Fruit fly (Drosophila melanogaster) whole organism, embryonic: ENCODE results near the gene FucTD.

Experiments used
- Ada2b ChIP-seq: fragments of 200-800 bp; sonication (Bioruptor generic); IDR thresholded peaks from 2 replicates; pipeline ENCODE4 v1.3.6; 2022; ENCODE audit warnings: missing biosample characterization, missing genetic modification characterization
- Atf-2 ChIP-seq: fragments of 200-800 bp; sonication (Bioruptor generic); optimal IDR thresholded peaks from 2 replicates; lab custom pipeline; 2016; ENCODE audit warnings: missing biosample characterization, missing genetic modification characterization
- CG10274 ChIP-seq: fragments of 200-800 bp; sonication (Bioruptor generic); optimal IDR thresholded peaks from 3 replicates; lab custom pipeline; 2017; ENCODE audit warnings: missing biosample characterization, mild to moderate bottlenecking, missing genetic modification characterization
- CG12104 ChIP-seq: fragments of 200-800 bp; sonication (Bioruptor generic); optimal IDR thresholded peaks from 3 replicates; lab custom pipeline; 2016; ENCODE audit warnings: missing biosample characterization, missing genetic modification characterization
- CG1233 ChIP-seq: fragments of 200-800 bp; sonication (Bioruptor generic); optimal IDR thresholded peaks from 4 replicates; lab custom pipeline; 2018; ENCODE audit warnings: missing biosample characterization, mild to moderate bottlenecking, missing genetic modification characterization
- CG12942 ChIP-seq: fragments of 200-800 bp; sonication (Bioruptor generic); optimal IDR thresholded peaks from 3 replicates; lab custom pipeline; 2016; ENCODE audit warnings: missing biosample characterization, missing genetic modification characterization
- CG13123 ChIP-seq: fragments of 200-800 bp; sonication (Bioruptor generic); optimal IDR thresholded peaks from 2 replicates; lab custom pipeline; 2016; ENCODE audit warnings: missing biosample characterization, missing genetic modification characterization
- CG13287 ChIP-seq: fragments of 200-800 bp; sonication (Bioruptor generic); IDR thresholded peaks from 2 replicates; pipeline ENCODE4 v1.3.6; 2022; ENCODE audit warnings: missing biosample characterization, missing genetic modification characterization; ENCODE audit not compliant: partially characterized antibody
- CG15601 ChIP-seq: fragments of 200-800 bp; sonication (Bioruptor generic); optimal IDR thresholded peaks from 3 replicates; lab custom pipeline; 2019; ENCODE audit warnings: missing biosample characterization, mild to moderate bottlenecking, missing genetic modification characterization, moderate library complexity
- CG17328 ChIP-seq: fragments of 200-800 bp; sonication (Bioruptor generic); IDR thresholded peaks from 2 replicates; pipeline ENCODE4 v1.3.6; 2022; ENCODE audit warnings: missing biosample characterization, missing genetic modification characterization
- CG17829 ChIP-seq: fragments of 200-800 bp; optimal IDR thresholded peaks from 2 replicates; lab custom pipeline; 2019; ENCODE audit warnings: missing biosample characterization, mild to moderate bottlenecking, missing genetic modification characterization, moderate library complexity
- CG32772 ChIP-seq: fragments of 200-800 bp; sonication (Bioruptor generic); IDR thresholded peaks from 2 replicates; pipeline ENCODE4 v1.3.6; 2022; ENCODE audit warnings: missing biosample characterization, missing genetic modification characterization
- CG3838 ChIP-seq: fragments of 200-800 bp; sonication (Bioruptor generic); optimal IDR thresholded peaks from 3 replicates; lab custom pipeline; 2016; ENCODE audit warnings: missing biosample characterization, missing genetic modification characterization
- CG3847 ChIP-seq: fragments of 200-800 bp; sonication (Bioruptor generic); IDR thresholded peaks from 2 replicates; pipeline ENCODE4 v1.3.6; 2022; ENCODE audit warnings: missing biosample characterization, missing genetic modification characterization
- CG4282 ChIP-seq: fragments of 200-800 bp; sonication (Bioruptor generic); optimal IDR thresholded peaks from 2 replicates; lab custom pipeline; 2016; ENCODE audit warnings: missing biosample characterization, missing genetic modification characterization
- CG4617 ChIP-seq: fragments of 200-800 bp; sonication (Bioruptor generic); optimal IDR thresholded peaks from 3 replicates; lab custom pipeline; 2016; ENCODE audit warnings: missing biosample characterization, missing genetic modification characterization, borderline replicate concordance
- CG5180 ChIP-seq: fragments of 200-800 bp; sonication (Bioruptor generic); optimal IDR thresholded peaks from 3 replicates; lab custom pipeline; 2017; ENCODE audit warnings: missing biosample characterization, missing genetic modification characterization, mild to moderate bottlenecking, moderate library complexity, missing genetic modification reagents
- CG5953 ChIP-seq: fragments of 200-800 bp; sonication (Bioruptor generic); IDR thresholded peaks from 2 replicates; pipeline ENCODE4 v1.3.6; 2022; ENCODE audit warnings: missing biosample characterization, missing genetic modification characterization
- CG6254 ChIP-seq: fragments of 200-800 bp; sonication (Bioruptor generic); optimal IDR thresholded peaks from 3 replicates; lab custom pipeline; 2017; ENCODE audit warnings: mild to moderate bottlenecking, missing biosample characterization, missing genetic modification reagents, missing genetic modification characterization
- CG6683 ChIP-seq: fragments of 200-800 bp; sonication (Bioruptor generic); optimal IDR thresholded peaks from 2 replicates; lab custom pipeline; 2017; ENCODE audit warnings: missing biosample characterization, mild to moderate bottlenecking, missing genetic modification characterization, missing genetic modification reagents
- CG7271 ChIP-seq: fragments of 200-800 bp; sonication (Bioruptor generic); optimal IDR thresholded peaks from 2 replicates; lab custom pipeline; 2018; ENCODE audit warnings: missing biosample characterization, mild to moderate bottlenecking, missing genetic modification characterization, moderate library complexity
- CG9437 ChIP-seq: fragments of 200-800 bp; sonication (Bioruptor generic); optimal IDR thresholded peaks from 2 replicates; lab custom pipeline; 2018; ENCODE audit warnings: missing biosample characterization, mild to moderate bottlenecking, missing genetic modification characterization
- CG9797 ChIP-seq: fragments of 200-800 bp; sonication (Bioruptor generic); optimal IDR thresholded peaks from 3 replicates; lab custom pipeline; 2018; ENCODE audit warnings: missing biosample characterization, mild to moderate bottlenecking, missing genetic modification characterization
- CG9876 ChIP-seq: fragments of 200-800 bp; sonication (Bioruptor generic); optimal IDR thresholded peaks from 2 replicates; lab custom pipeline; 2016; ENCODE audit warnings: missing biosample characterization, missing genetic modification characterization
- Doc2 ChIP-seq: fragments of 200-800 bp; sonication (Bioruptor generic); IDR thresholded peaks from 2 replicates; pipeline ENCODE4 v1.3.6; 2022; ENCODE audit warnings: missing biosample characterization, missing genetic modification characterization
- Fer2 ChIP-seq: fragments of 200-800 bp; sonication (Bioruptor generic); optimal IDR thresholded peaks from 2 replicates; lab custom pipeline; 2018; ENCODE audit warnings: missing biosample characterization, mild to moderate bottlenecking, missing genetic modification characterization, moderate library complexity
- HLH3B ChIP-seq: fragments of 200-800 bp; sonication (Bioruptor generic); IDR thresholded peaks from 2 replicates; pipeline ENCODE4 v1.3.6; 2022; ENCODE audit warnings: missing biosample characterization, missing genetic modification characterization
- Hey ChIP-seq: fragments of 200-800 bp; sonication (Bioruptor generic); optimal IDR thresholded peaks from 3 replicates; lab custom pipeline; 2018; ENCODE audit warnings: missing biosample characterization, mild to moderate bottlenecking, missing genetic modification characterization
- Hmx ChIP-seq: fragments of 200-800 bp; sonication (Bioruptor generic); optimal IDR thresholded peaks from 2 replicates; lab custom pipeline; 2016; ENCODE audit warnings: missing biosample characterization, missing genetic modification characterization
- Jarid2 ChIP-seq: fragments of 200-800 bp; sonication (Bioruptor generic); optimal IDR thresholded peaks from 3 replicates; lab custom pipeline; 2017; ENCODE audit warnings: mild to moderate bottlenecking, missing biosample characterization, missing genetic modification reagents, missing genetic modification characterization
- Mad ChIP-seq: fragments of 200-800 bp; sonication (Bioruptor generic); optimal IDR thresholded peaks from 2 replicates; lab custom pipeline; 2016; ENCODE audit warnings: missing biosample characterization, missing genetic modification characterization
- Side ChIP-seq: fragments of 200-800 bp; sonication (Bioruptor generic); optimal IDR thresholded peaks from 2 replicates; lab custom pipeline; 2016; ENCODE audit warnings: missing biosample characterization, missing genetic modification characterization
- aop ChIP-seq: fragments of 200-800 bp; sonication (Bioruptor generic); IDR thresholded peaks from 2 replicates; pipeline ENCODE4 v1.3.6; 2022; ENCODE audit warnings: missing biosample characterization, missing genetic modification characterization
- ap ChIP-seq: fragments of 200-800 bp; sonication (Bioruptor generic); IDR thresholded peaks from 2 replicates; pipeline ENCODE4 v1.3.6; 2022; ENCODE audit warnings: missing biosample characterization, missing genetic modification characterization
- bcd ChIP-seq: fragments of 200-800 bp; sonication (Bioruptor generic); optimal IDR thresholded peaks from 2 replicates; lab custom pipeline; 2017; ENCODE audit warnings: missing biosample characterization, mild to moderate bottlenecking, missing genetic modification characterization
- bowl ChIP-seq: fragments of 200-800 bp; sonication (Bioruptor generic); IDR thresholded peaks from 2 replicates; pipeline ENCODE4 v1.3.6; 2022; ENCODE audit warnings: missing biosample characterization, missing genetic modification characterization
- dm ChIP-seq: fragments of 200-800 bp; sonication (Bioruptor generic); optimal IDR thresholded peaks from 3 replicates; lab custom pipeline; 2016; ENCODE audit warnings: missing biosample characterization, missing genetic modification characterization
- en ChIP-seq: fragments of 200-800 bp; sonication (Bioruptor generic); optimal IDR thresholded peaks from 2 replicates; lab custom pipeline; 2016; ENCODE audit warnings: missing biosample characterization, missing genetic modification characterization
- fd102C ChIP-seq: fragments of 200-800 bp; sonication (Bioruptor generic); optimal IDR thresholded peaks from 2 replicates; lab custom pipeline; 2018; ENCODE audit warnings: missing biosample characterization, mild to moderate bottlenecking, missing genetic modification characterization, moderate library complexity
- fd64A ChIP-seq: fragments of 200-800 bp; sonication (Bioruptor generic); optimal IDR thresholded peaks from 3 replicates; lab custom pipeline; 2018; ENCODE audit warnings: missing biosample characterization, mild to moderate bottlenecking, missing genetic modification characterization
- gcm ChIP-seq: fragments of 200-800 bp; sonication (Bioruptor generic); optimal IDR thresholded peaks from 2 replicates; lab custom pipeline; 2019; ENCODE audit warnings: missing biosample characterization, mild to moderate bottlenecking, missing genetic modification characterization, moderate library complexity
- hb ChIP-seq: fragments of 200-800 bp; sonication (Bioruptor generic); IDR thresholded peaks from 3 replicates; pipeline ENCODE4 v1.3.6; 2022; ENCODE audit warnings: missing biosample characterization, missing genetic modification characterization; ENCODE audit not compliant: partially characterized antibody
- knrl ChIP-seq: fragments of 200-800 bp; sonication (Bioruptor generic); IDR thresholded peaks from 3 replicates; pipeline ENCODE4 v1.3.6; 2022; ENCODE audit warnings: missing biosample characterization, missing genetic modification characterization; ENCODE audit not compliant: partially characterized antibody
- otp ChIP-seq: fragments of 200-800 bp; sonication (Bioruptor generic); IDR thresholded peaks from 3 replicates; pipeline ENCODE4, ENCODE4 v1.3.6; 2022; ENCODE audit warnings: missing biosample characterization, missing genetic modification characterization
- pb ChIP-seq: fragments of 200-800 bp; sonication (Bioruptor generic); optimal IDR thresholded peaks from 3 replicates; lab custom pipeline; 2016; ENCODE audit warnings: missing biosample characterization, missing genetic modification characterization
- pfk ChIP-seq: fragments of 200-800 bp; sonication (Bioruptor generic); optimal IDR thresholded peaks from 2 replicates; lab custom pipeline; 2018; ENCODE audit warnings: missing biosample characterization, mild to moderate bottlenecking, missing genetic modification characterization, moderate library complexity
- sim ChIP-seq: fragments of 200-800 bp; sonication (Bioruptor generic); IDR thresholded peaks from 2 replicates; pipeline ENCODE4 v1.3.6; 2022; ENCODE audit warnings: missing biosample characterization, missing genetic modification characterization
- stc ChIP-seq: fragments of 200-800 bp; sonication (Bioruptor generic); IDR thresholded peaks from 2 replicates; pipeline ENCODE4 v1.3.6; 2022; ENCODE audit warnings: missing biosample characterization, missing genetic modification characterization
- sug ChIP-seq: fragments of 200-800 bp; optimal IDR thresholded peaks from 2 replicates; lab custom pipeline; 2019; ENCODE audit warnings: missing biosample characterization, mild to moderate bottlenecking, missing genetic modification characterization, moderate library complexity
- tap ChIP-seq: fragments of 200-800 bp; optimal IDR thresholded peaks from 3 replicates; lab custom pipeline; 2019; ENCODE audit warnings: missing biosample characterization, mild to moderate bottlenecking, missing genetic modification characterization, moderate library complexity
- wdn ChIP-seq: fragments of 200-800 bp; sonication (Bioruptor generic); IDR thresholded peaks from 2 replicates; pipeline ENCODE4 v1.3.6; 2022; ENCODE audit warnings: missing biosample characterization, missing genetic modification characterization
- zfh1 ChIP-seq: fragments of 200-800 bp; sonication (Bioruptor generic); IDR thresholded peaks from 3 replicates; pipeline ENCODE4 v1.3.6; 2022; ENCODE audit warnings: missing biosample characterization, missing genetic modification characterization

FucTD gene

DNA sequence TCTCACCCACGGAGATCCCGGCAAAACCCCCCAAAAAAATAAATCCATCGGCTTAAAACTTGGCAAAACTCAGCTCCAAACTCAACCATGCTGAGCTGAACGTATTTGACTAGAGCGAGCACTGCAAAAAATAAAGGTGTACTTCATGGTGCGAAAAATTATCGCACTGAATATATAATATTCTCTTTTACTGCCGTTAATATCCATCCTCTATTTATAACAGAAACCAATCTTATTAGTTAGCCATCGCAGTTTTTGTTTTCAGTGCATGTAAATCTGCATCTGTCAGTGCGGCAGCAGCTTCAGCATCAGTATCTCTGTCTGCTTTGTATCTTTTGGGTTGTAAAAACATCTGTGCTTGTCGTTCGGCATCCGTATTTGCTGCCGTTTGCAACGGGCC is 45.1 kb upstream of the FucTD start (continued):
- TF ChIP-seq fd64A (GFP tag; lab: Kevin White, UChicago) (no peak), CG6254 (GFP tag; lab: Kevin White, UChicago) (no peak), Atf-2 (GFP tag; lab: Kevin White, UChicago) (no peak), CG5180 (GFP tag; lab: Kevin White, UChicago) (no peak), pb (no peak), aop (GFP tag; lab: Robert Waterston, UW) (0 out of 2 replicates have a peak, but pooled peaks have one; percentile 35), wdn (GFP tag; lab: Robert Waterston, UW) (no peak), CG1233 (GFP tag; lab: Kevin White, UChicago) (no peak), gcm (no peak), CG9797 (no peak), fd102C (GFP tag; lab: Kevin White, UChicago) (no peak), tap (tag; lab: Kevin White, UChicago) (no peak), CG6683 (GFP tag; lab: Kevin White, UChicago) (no peak), CG5953 (no peak), CG9876 (GFP tag; lab: Kevin White, UChicago) (no peak), CG12942 (GFP tag; lab: Kevin White, UChicago) (no peak), ap (GFP tag; lab: Robert Waterston, UW) (peak; percentile 29; the same call in 1 of the 2 replicates), CG3847 (no peak), Doc2 (no peak), Side (no peak), CG10274 (no peak), CG32772 (GFP tag; lab: Robert Waterston, UW) (no peak), bcd (GFP tag; lab: Kevin White, UChicago) (no peak), Mad (peak; percentile 3), pfk (no peak), CG17328 (GFP tag; lab: Robert Waterston, UW) (peak; percentile 57), sim (GFP tag; lab: Robert Waterston, UW) (no peak), en (no peak), CG7271 (tag; lab: Kevin White, UChicago) (no peak), Hey (tag; lab: Kevin White, UChicago) (no peak), dm (GFP tag; lab: Kevin White, UChicago) (no peak), otp (0 out of 3 replicates have a peak, but pooled peaks have one; percentile 46), Jarid2 (GFP tag; lab: Kevin White, UChicago) (no peak), CG13287 (GFP tag; lab: Robert Waterston, UW) (no peak), stc (GFP tag; lab: Robert Waterston, UW) (no peak; the same call in 1 of the 2 replicates), Ada2b (GFP tag; lab: Robert Waterston, UW) (peak; percentile 42), bowl (GFP tag; lab: Robert Waterston, UW) (0 out of 2 replicates have a peak, but pooled peaks have one; percentile 13), CG9437 (GFP tag; lab: Kevin White, UChicago) (no peak), CG13123 (no peak), CG17829 (tag; lab: Kevin White, UChicago) (no peak), zfh1 (GFP tag; lab: Robert Waterston, UW) (no peak), knrl (GFP tag; lab: Robert Waterston, UW) (no peak), Fer2 (no peak), Hmx (GFP tag; lab: Kevin White, UChicago) (no peak), HLH3B (GFP tag; lab: Robert Waterston, UW) (peak; percentile 54), CG12104 (GFP tag; lab: Kevin White, UChicago) (no peak), CG3838 (GFP tag; lab: Kevin White, UChicago) (no peak), CG4282 (no peak), hb (GFP tag; lab: Robert Waterston, UW) (no peak), sug (tag; lab: Kevin White, UChicago) (no peak), CG4617 (GFP tag; lab: Kevin White, UChicago) (no peak), CG15601 (tag; lab: Kevin White, UChicago) (no peak)
